Worm (Caenorhabditis elegans) whole organism, mixed stage, embryonic: Measurements from ENCODE around the gene egl-44.

ENCODE experiments used
- M03D4.4 ChIP-seq: sonication (generic microtip); optimal IDR thresholded peaks from 2 replicates; lab custom pipeline; 2017; ENCODE audit warnings: mild to moderate bottlenecking, missing genetic modification characterization, missing compliant biosample characterization
- bed-3 ChIP-seq: fragments of 200-800 bp; sonication (Bioruptor generic); optimal IDR thresholded peaks from 3 replicates; lab custom pipeline; 2018; ENCODE audit warnings: mild to moderate bottlenecking, missing genetic modification characterization, moderate library complexity, missing compliant biosample characterization
- blmp-1 ChIP-seq: fragments of 150-350 bp; optimal IDR thresholded peaks from 2 replicates; lab custom pipeline; 2014; ENCODE audit warnings: missing biosample characterization, missing genetic modification characterization
- ceh-39 ChIP-seq: fragments of 150-350 bp; optimal IDR thresholded peaks from 2 replicates; lab custom pipeline; 2014; ENCODE audit warnings: missing biosample characterization, missing genetic modification characterization
- ceh-43 ChIP-seq: fragments of 200-800 bp; sonication (Bioruptor generic); optimal IDR thresholded peaks from 2 replicates; lab custom pipeline; 2018; ENCODE audit warnings: mild to moderate bottlenecking, missing genetic modification characterization, moderate library complexity, missing compliant biosample characterization
- ceh-83 ChIP-seq: fragments of 200-800 bp; sonication (Bioruptor generic); optimal IDR thresholded peaks from 2 replicates; lab custom pipeline; 2018; ENCODE audit warnings: mild to moderate bottlenecking, missing genetic modification characterization, missing compliant biosample characterization
- ces-1 ChIP-seq: fragments of 150-350 bp; optimal IDR thresholded peaks from 2 replicates; lab custom pipeline; 2014; ENCODE audit warnings: missing biosample characterization, missing genetic modification reagents, missing genetic modification characterization
- cnd-1 ChIP-seq: fragments of 200-800 bp; sonication (Bioruptor generic); optimal IDR thresholded peaks from 2 replicates; lab custom pipeline; 2018; ENCODE audit warnings: mild to moderate bottlenecking, missing genetic modification characterization, missing compliant biosample characterization
- drap-1 ChIP-seq: fragments of 200-800 bp; sonication (Bioruptor generic); optimal IDR thresholded peaks from 3 replicates; lab custom pipeline; 2018; ENCODE audit warnings: mild to moderate bottlenecking, missing genetic modification characterization, missing compliant biosample characterization
- elt-1 ChIP-seq: sonication (generic microtip); optimal IDR thresholded peaks from 2 replicates; lab custom pipeline; 2017; ENCODE audit warnings: missing genetic modification characterization, mild to moderate bottlenecking, missing compliant biosample characterization, antibody characterized with exemption, moderate library complexity, borderline replicate concordance; ENCODE audit not compliant: insufficient read depth
- elt-3 ChIP-seq: fragments of 150-350 bp; optimal IDR thresholded peaks from 2 replicates; lab custom pipeline; 2014; ENCODE audit warnings: missing biosample characterization, missing genetic modification characterization
- flh-1 ChIP-seq: fragments of 200-800 bp; sonication (Bioruptor generic); optimal IDR thresholded peaks from 2 replicates; lab custom pipeline; 2018; ENCODE audit warnings: mild to moderate bottlenecking, missing genetic modification characterization, moderate library complexity, missing compliant biosample characterization
- ham-2 ChIP-seq: fragments of 200-800 bp; sonication (Bioruptor generic); optimal IDR thresholded peaks from 2 replicates; lab custom pipeline; 2018; ENCODE audit warnings: mild to moderate bottlenecking, missing genetic modification characterization, missing compliant biosample characterization
- hlh-1 ChIP-seq: fragments of 150-350 bp; optimal IDR thresholded peaks from 2 replicates; lab custom pipeline; 2014; ENCODE audit warnings: missing biosample characterization, missing genetic modification reagents, missing genetic modification characterization
- lin-13 ChIP-seq: fragments of 150-350 bp; optimal IDR thresholded peaks from 2 replicates; lab custom pipeline; 2014; ENCODE audit warnings: missing biosample characterization, missing genetic modification characterization
- lsy-2 ChIP-seq: fragments of 150-350 bp; optimal IDR thresholded peaks from 2 replicates; lab custom pipeline; 2014; ENCODE audit warnings: missing biosample characterization, missing genetic modification characterization
- mab-5 ChIP-seq: fragments of 150-350 bp; optimal IDR thresholded peaks from 2 replicates; lab custom pipeline; 2014; ENCODE audit warnings: missing biosample characterization, missing genetic modification characterization
- mep-1 ChIP-seq: fragments of 150-350 bp; optimal IDR thresholded peaks from 2 replicates; lab custom pipeline; 2017; ENCODE audit warnings: missing biosample characterization, missing genetic modification reagents, missing genetic modification characterization, inconsistent platforms
- mls-2 ChIP-seq: sonication (generic microtip); optimal IDR thresholded peaks from 2 replicates; lab custom pipeline; 2016; ENCODE audit warnings: mild to moderate bottlenecking, missing genetic modification characterization, moderate library complexity, missing compliant biosample characterization
- nhr-12 ChIP-seq: fragments of 150-350 bp; optimal IDR thresholded peaks from 2 replicates; lab custom pipeline; 2014; ENCODE audit warnings: missing biosample characterization, missing genetic modification characterization
- nhr-237 ChIP-seq: fragments of 150-350 bp; optimal IDR thresholded peaks from 2 replicates; lab custom pipeline; 2014; ENCODE audit warnings: missing biosample characterization, missing genetic modification characterization
- nhr-28 ChIP-seq: fragments of 150-350 bp; optimal IDR thresholded peaks from 2 replicates; lab custom pipeline; 2014; ENCODE audit warnings: missing biosample characterization, missing genetic modification characterization
- nhr-76 ChIP-seq: sonication (generic microtip); optimal IDR thresholded peaks from 2 replicates; lab custom pipeline; 2017; ENCODE audit warnings: missing biosample characterization, missing genetic modification characterization
- pha-4 ChIP-seq: fragments of 150-350 bp; optimal IDR thresholded peaks from 2 replicates; lab custom pipeline; 2018; ENCODE audit warnings: missing biosample characterization, missing genetic modification reagents, missing genetic modification characterization
- sem-2 ChIP-seq: fragments of 200-800 bp; sonication (Bioruptor generic); optimal IDR thresholded peaks from 2 replicates; lab custom pipeline; 2018; ENCODE audit warnings: mild to moderate bottlenecking, missing genetic modification characterization, missing compliant biosample characterization
- snpc-4 ChIP-seq: fragments of 150-350 bp; optimal IDR thresholded peaks from 2 replicates; lab custom pipeline; 2014; ENCODE audit warnings: missing biosample characterization, missing genetic modification characterization
- tbx-8 ChIP-seq: fragments of 200-800 bp; sonication (Bioruptor generic); optimal IDR thresholded peaks from 2 replicates; lab custom pipeline; 2018; ENCODE audit warnings: mild to moderate bottlenecking, missing genetic modification characterization, moderate library complexity, missing compliant biosample characterization
- unc-120 ChIP-seq: sonication (generic microtip); optimal IDR thresholded peaks from 2 replicates; lab custom pipeline; 2017; ENCODE audit warnings: missing genetic modification characterization, missing compliant biosample characterization; ENCODE audit not compliant: poor library complexity, severe bottlenecking
- unc-62 ChIP-seq: fragments of 150-350 bp; optimal IDR thresholded peaks from 2 replicates; lab custom pipeline; 2014; ENCODE audit warnings: missing biosample characterization, missing genetic modification reagents, missing genetic modification characterization
- zip-8 ChIP-seq: fragments of 150-350 bp; optimal IDR thresholded peaks from 2 replicates; lab custom pipeline; 2014; ENCODE audit warnings: missing biosample characterization, missing genetic modification characterization
- ztf-11 ChIP-seq: fragments of 150-350 bp; optimal IDR thresholded peaks from 2 replicates; lab custom pipeline; 2014; ENCODE audit warnings: missing biosample characterization, missing genetic modification characterization

The egl-44 gene

DNA sequence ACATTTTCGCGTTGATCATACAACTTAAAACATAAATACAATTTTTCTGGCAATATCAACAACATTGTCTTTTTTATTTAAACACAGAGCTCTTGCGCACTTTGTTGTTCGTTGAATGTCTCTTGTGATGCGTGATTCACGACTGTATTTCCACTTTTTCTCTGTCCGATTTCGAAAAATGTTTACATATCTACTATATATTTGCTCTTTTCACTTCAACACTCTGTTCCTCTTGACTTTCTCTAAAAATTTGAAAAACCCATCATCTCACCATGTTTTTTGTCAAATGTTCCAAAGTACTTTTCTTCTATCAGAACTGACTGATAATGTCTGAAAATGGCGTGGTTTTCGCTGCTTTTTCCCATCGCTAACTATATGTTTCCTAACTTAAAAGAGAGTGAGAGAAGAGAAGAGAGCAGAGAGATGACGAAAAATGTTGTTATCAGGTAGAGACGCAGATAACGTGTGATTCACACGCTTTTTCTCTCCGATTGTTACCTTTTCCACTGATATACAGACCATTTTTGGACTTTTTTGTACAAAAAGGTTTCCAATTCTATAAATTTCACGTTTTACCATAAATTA is 16.6 kb upstream of the egl-44 start:
- peak; percentile 15 for TF ChIP-seq unc-120 (tag; lab: Kevin White, UChicago)
- TF ChIP-seq cnd-1 (tag; lab: Kevin White, UChicago) = no peak

DNA sequence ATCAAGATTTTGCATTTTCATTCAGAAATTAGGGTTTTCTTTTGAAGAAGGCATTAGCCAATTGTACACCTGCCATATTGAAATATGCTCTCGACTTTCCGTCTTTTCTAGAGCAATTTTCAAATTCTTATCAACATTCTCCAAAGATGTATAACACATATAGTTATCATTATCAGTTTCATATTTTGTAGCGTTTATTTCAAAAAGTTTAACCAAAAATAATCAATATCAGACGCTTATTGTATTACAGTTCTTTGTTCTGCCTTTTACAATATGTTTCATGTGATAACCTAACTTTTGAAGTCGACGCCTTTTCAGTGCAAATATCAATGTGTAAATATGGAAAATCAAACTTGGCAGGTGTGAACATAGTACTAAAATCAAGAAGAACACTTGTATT is 14.7 kb upstream of the egl-44 start:
- TF ChIP-seq ces-1 = no peak
- no peak for TF ChIP-seq drap-1 (GFP tag; lab: Kevin White, UChicago)
- no peak for TF ChIP-seq nhr-76 (tag; lab: Kevin White, UChicago)
- TF ChIP-seq cnd-1 (tag; lab: Kevin White, UChicago) = no peak
- no peak for TF ChIP-seq snpc-4 (tag; lab: Kevin White, UChicago)
- no peak for TF ChIP-seq ham-2 (GFP tag; lab: Kevin White, UChicago)
- TF ChIP-seq mls-2 = no peak
- no peak for TF ChIP-seq unc-120 (tag; lab: Kevin White, UChicago)
- TF ChIP-seq tbx-8 (GFP tag; lab: Kevin White, UChicago) = no peak

DNA sequence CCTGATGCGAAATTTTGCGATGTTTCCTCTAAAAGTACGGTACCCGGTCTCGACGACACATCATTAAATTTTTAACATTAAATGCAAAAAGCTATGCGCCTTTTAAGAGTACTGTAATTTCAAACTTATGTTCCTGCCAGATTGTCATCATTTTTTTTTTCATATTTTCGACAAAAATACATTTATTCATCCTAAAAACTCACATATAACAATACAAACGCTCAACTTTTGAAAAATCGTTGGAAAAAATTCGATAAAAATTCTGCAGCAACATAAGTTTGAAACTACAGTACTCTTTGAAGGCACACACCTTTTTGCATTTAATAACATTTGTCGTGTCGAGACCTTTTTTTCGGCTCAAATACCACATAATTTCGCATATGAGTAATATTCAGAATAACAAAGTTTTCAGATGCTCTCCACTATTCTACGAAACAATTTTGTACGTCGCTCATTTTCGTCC is 11.6 kb upstream of the egl-44 start, which contains the start of gene frh-1:
Gene frh-1, plus strand, starts transcription at position 413 of the 463 bp plus-strand sequence.
- TF ChIP-seq unc-62 (no peak), pha-4 (tag; lab: Kevin White, UChicago) (no peak), ceh-83 (GFP tag; lab: Kevin White, UChicago) (no peak), mep-1 (tag; lab: Kevin White, UChicago) (no peak), cnd-1 (tag; lab: Kevin White, UChicago) (no peak), mab-5 (tag; lab: Kevin White, UChicago) (no peak), nhr-12 (tag; lab: Kevin White, UChicago) (no peak), nhr-76 (tag; lab: Kevin White, UChicago) (no peak), ztf-11 (tag; lab: Kevin White, UChicago) (no peak), flh-1 (no peak), ceh-39 (no peak), blmp-1 (no peak), sem-2 (GFP tag; lab: Kevin White, UChicago) (no peak), nhr-237 (no peak), M03D4.4 (no peak), zip-8 (tag; lab: Kevin White, UChicago) (no peak), elt-3 (tag; lab: Kevin White, UChicago) (no peak), lin-13 (tag; lab: Kevin White, UChicago) (no peak), snpc-4 (tag; lab: Kevin White, UChicago) (no peak)

DNA sequence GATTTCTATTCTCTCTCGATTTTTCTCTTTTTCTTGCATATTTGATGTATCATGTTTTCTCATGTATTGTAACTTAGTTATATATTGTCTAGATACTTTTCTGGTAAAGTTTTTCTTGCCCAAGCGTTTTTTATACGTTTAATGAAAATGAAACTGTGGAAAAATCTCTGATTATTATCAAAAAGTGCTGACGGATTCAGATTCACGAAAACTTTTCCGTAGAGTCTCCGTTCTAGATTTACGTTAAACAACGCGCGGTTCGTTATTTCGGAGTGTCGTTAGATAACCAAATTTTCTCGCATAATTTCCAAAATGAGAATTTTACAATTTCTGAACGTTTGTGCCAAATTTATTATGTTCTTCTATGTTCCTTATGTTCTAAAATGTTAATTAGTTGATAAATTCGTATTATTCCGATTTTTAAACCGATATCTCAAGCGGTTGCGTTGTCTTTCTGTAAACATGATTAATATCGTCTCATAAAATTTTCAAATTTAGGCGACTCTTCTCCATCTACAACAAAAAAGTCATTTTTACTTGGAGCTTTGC is 10.4 kb upstream of the egl-44 start, which contains the start of gene ptp-2:
Gene ptp-2, plus strand, starts transcription at position 499 of the 549 bp plus-strand sequence.
- TF ChIP-seq nhr-237 (peak; percentile 13), nhr-28 (tag; lab: Kevin White, UChicago) (no peak), ces-1 (peak; percentile 91)

DNA sequence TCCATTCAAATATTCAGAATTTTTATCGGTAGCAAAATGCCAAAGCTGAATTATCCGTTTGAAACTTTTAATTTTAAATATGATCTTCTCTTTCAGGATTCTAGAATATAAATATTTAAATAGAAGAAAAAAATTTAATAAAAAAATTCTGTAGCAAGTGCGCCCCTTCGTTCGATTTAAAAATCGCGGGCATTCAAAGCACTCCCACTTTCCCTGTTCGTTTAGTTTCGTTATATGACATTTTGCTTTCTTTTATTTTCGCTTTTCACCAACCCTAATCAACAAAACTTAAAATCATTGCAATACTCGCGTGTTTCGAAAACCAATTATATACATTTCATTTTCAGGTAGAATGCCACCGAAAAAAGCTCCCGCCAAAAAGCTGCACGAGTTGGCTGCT is 7.0 kb upstream of the egl-44 start, which contains the start of gene vrk-1:
Gene vrk-1, plus strand, starts transcription at position 348 of the 400 bp plus-strand sequence.
- no peak for TF ChIP-seq elt-1 (tag; lab: Kevin White, UChicago)
- no peak for TF ChIP-seq lin-13 (tag; lab: Kevin White, UChicago)
- TF ChIP-seq tbx-8 (GFP tag; lab: Kevin White, UChicago) = no peak
- no peak for TF ChIP-seq ham-2 (GFP tag; lab: Kevin White, UChicago)
- TF ChIP-seq ceh-83 (GFP tag; lab: Kevin White, UChicago) = no peak
- no peak for TF ChIP-seq ces-1
- no peak for TF ChIP-seq mls-2
- no peak for TF ChIP-seq nhr-28 (tag; lab: Kevin White, UChicago)
- no peak for TF ChIP-seq hlh-1 (tag; lab: Kevin White, UChicago)
- TF ChIP-seq unc-120 (tag; lab: Kevin White, UChicago) = no peak
- TF ChIP-seq lsy-2 (tag; lab: Kevin White, UChicago) = no peak
- TF ChIP-seq ceh-39 = no peak
- no peak for TF ChIP-seq nhr-76 (tag; lab: Kevin White, UChicago)
- TF ChIP-seq nhr-12 (tag; lab: Kevin White, UChicago) = no peak
- no peak for TF ChIP-seq bed-3 (GFP tag; lab: Kevin White, UChicago)
- no peak for TF ChIP-seq elt-3 (tag; lab: Kevin White, UChicago)
- no peak for TF ChIP-seq ceh-43 (GFP tag; lab: Kevin White, UChicago)
- TF ChIP-seq ztf-11 (tag; lab: Kevin White, UChicago) = no peak
